Fruit fly (Drosophila melanogaster): ENCODE data around the gene Rlip.

dm6 chr3R:21065696-21066080, 48.2 kb downstream of the Rlip start:
- TF ChIP-seq CG8478 (optimal IDR thresholded peaks at IDR 0.05) (no peak), CTCF (optimal IDR thresholded peaks at IDR 0.05) (no peak)

All from S2 (cell line).